Fruit fly (Drosophila melanogaster) S2 (cell line): Measurements from ENCODE around the gene sens.

Source experiments
- CG8478 ChIP-seq: fragments of >200 bp; optimal IDR thresholded peaks from 2 replicates; lab custom pipeline; 2018
- CTCF ChIP-seq, 2 experiments: fragments of >200 bp; optimal IDR thresholded peaks; 2 replicates each; lab custom pipeline; 2018

DNA sequence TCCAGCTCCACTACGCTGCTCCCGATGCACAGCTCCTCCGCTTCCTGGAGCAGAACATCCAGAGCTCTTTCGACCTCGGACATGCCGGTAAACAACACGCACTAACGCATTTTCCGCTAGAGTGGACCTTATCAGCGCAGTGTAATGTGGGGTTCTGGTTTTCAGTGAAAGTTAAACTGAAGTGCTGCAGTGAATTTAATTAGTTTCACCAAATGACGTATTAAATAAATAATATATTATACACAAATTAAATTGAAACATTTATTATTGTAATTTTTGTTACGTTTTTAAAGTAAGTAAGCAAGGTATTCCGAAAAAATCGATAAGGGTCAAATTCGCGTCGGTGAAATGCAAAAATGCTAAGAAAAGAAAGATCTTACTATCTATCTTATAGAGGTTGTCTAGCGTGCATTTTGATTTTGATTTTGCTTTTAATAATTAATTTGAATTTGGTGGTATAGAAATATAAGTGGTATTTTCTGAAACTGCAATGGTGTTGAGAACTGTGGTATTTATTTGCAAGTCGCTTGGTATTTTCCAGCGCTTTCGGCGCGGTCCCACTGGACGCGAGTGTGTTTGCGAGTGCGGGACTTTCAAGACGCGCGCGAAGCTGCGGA, 49.4 kb upstream of the sens start, which contains the start of the genes JMJD7 and CG10738:
- TF ChIP-seq CG8478 = no peak
- no peak for TF ChIP-seq CTCF (optimal IDR thresholded peaks at IDR 0.05; lab: Kevin White, UChicago)
